Fruit fly (Drosophila melanogaster) whole organism, wandering third instar larva: ENCODE measurements around the gene Rab5.

Experiments used
- Abd-B ChIP-seq: fragments of >200 bp; optimal IDR thresholded peaks from 2 replicates; lab custom pipeline; 2017; ENCODE audit warnings: missing biosample characterization, missing genetic modification characterization
- lola ChIP-seq: fragments of >200 bp; optimal IDR thresholded peaks from 2 replicates; lab custom pipeline; 2017; ENCODE audit warnings: missing biosample characterization, missing genetic modification characterization
- pan ChIP-seq: fragments of >200 bp; optimal IDR thresholded peaks from 2 replicates; lab custom pipeline; 2017
- psq ChIP-seq: fragments of 200-800 bp; sonication (Bioruptor generic); optimal IDR thresholded peaks from 3 replicates; lab custom pipeline; 2017; ENCODE audit warnings: missing biosample characterization, mild to moderate bottlenecking, missing genetic modification characterization, moderate library complexity
- usp ChIP-seq: fragments of >200 bp; optimal IDR thresholded peaks from 2 replicates; lab custom pipeline; 2017; ENCODE audit warnings: missing biosample characterization, missing genetic modification characterization

dm6 chr2L:2357228-2357656 lies 7.8 kb downstream of the Rab5 start, which contains the start of gene CG9967:
- TF ChIP-seq lola = no peak
- TF ChIP-seq pan (lab: Kevin White, UChicago) = no peak
- TF ChIP-seq Abd-B (GFP tag; lab: Kevin White, UChicago) = no peak
- TF ChIP-seq psq (GFP tag; lab: Kevin White, UChicago) = no peak
- TF ChIP-seq usp = no peak
